Worm (Caenorhabditis elegans): Measurements from ENCODE around the gene F09F7.6.

DNA sequence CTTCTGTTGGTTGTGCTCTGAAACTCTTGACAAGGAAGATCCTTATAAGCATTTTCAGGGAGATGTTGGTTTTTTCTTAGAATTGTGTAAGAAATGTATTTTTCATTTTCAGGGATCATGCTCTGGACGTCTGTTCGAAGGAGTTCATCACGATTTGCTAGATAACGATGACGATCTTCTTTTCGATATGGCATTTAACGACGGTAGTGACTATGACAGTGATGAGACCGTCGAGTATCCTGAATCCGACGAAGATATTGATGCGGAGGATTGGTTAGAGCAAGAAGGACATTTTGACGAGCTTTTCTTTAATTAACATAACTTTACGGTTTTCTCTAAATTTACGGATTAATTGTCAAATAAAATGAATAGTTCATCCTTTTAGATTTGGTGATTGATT, 36.8 kb upstream of the F09F7.6 start:
- TF ChIP-seq ama-1 (optimal IDR thresholded peaks at IDR 0.05) (no peak), pes-1 (GFP tag; IDR thresholded peaks at IDR 0.05) (no peak), ets-7 (tag; optimal IDR thresholded peaks at IDR 0.05) (no peak), ceh-36 (tag; optimal IDR thresholded peaks at IDR 0.05) (no peak), tbx-11 (GFP tag; IDR thresholded peaks at IDR 0.05) (no peak), F13C5.2 (tag; optimal IDR thresholded peaks at IDR 0.05) (no peak), tra-4 (tag; optimal IDR thresholded peaks at IDR 0.05) (no peak), tbx-37 (GFP tag; conservative IDR thresholded peaks at IDR 0.05) (no peak), B0310.2 (tag; optimal IDR thresholded peaks at IDR 0.05) (no peak), hnd-1 (tag; optimal IDR thresholded peaks at IDR 0.05) (no peak)
